Worm (Caenorhabditis elegans) whole organism, L4 larva: ENCODE results near the gene R01H2.8.

Experiments
- F26F4.8 ChIP-seq: fragments of 200-800 bp; sonication (Bioruptor generic); conservative IDR thresholded peaks from 2 replicates; pipeline ENCODE4 v1.3.6; 2022; ENCODE audit warnings: missing genetic modification characterization, missing compliant biosample characterization
- F44E2.7 ChIP-seq: fragments of 200-800 bp; sonication (Bioruptor generic); IDR thresholded peaks from 2 replicates; pipeline ENCODE4 v2.1.2; 2022; ENCODE audit warnings: missing genetic modification characterization, missing compliant biosample characterization
- aha-1 ChIP-seq: fragments of 150-350 bp; peaks from one replicate; lab custom pipeline; 2014; ENCODE audit warnings: missing biosample characterization, missing genetic modification characterization
- aly-2 ChIP-seq: sonication (generic microtip); optimal IDR thresholded peaks from 2 replicates; lab custom pipeline; 2018; ENCODE audit warnings: missing biosample characterization, missing genetic modification characterization
- ama-1 ChIP-seq: fragments of 150-350 bp; optimal IDR thresholded peaks from 2 replicates; lab custom pipeline; 2014; ENCODE audit warnings: inconsistent platforms, mixed read lengths
- dmd-8 ChIP-seq: fragments of 200-800 bp; sonication (Bioruptor generic); IDR thresholded peaks from 2 replicates; pipeline ENCODE4 v1.3.6; 2022; ENCODE audit warnings: missing genetic modification characterization, missing compliant biosample characterization
- unc-62 ChIP-seq, 3 experiments: fragments of 150-350 bp in 1 of 3; sonication (generic microtip); optimal IDR thresholded peaks in 2 of 3; peaks in 1 of 3; 1 replicate in 1 of 3; 2 replicates in 2 of 3; lab custom pipeline; 2014 to 2017; ENCODE audit warnings: missing biosample characterization in 3 of 3, missing genetic modification characterization in 3 of 3, missing genetic modification reagents in 3 of 3, missing genotype in 1 of 3
- zip-2 ChIP-seq: fragments of 150-350 bp; optimal IDR thresholded peaks from 2 replicates; lab custom pipeline; 2014; ENCODE audit warnings: missing biosample characterization, missing genetic modification characterization

DNA sequence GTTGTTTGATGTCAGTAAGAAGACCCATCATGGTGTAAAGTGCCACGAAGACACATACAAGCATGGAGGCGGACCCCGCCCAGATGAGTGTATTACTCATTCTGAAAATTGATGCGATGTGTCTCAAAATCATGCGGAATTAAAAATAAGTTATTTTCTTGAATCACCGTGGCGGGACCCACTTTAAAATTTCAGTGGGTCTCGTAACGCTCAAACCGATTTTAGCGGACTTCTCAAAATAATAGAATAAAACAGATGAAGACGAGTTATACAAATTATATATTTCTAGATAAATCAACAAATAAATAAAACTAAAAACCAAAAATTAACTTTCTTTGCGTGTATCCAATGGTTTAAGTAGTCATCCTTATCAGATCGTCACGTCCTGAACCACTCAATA is 48.4 kb upstream of the R01H2.8 start, which contains the start of gene col-8:
- TF ChIP-seq unc-62 (GFP tag; optimal IDR thresholded peaks at IDR 0.05 in 1 of 2; lab: Kevin White, UChicago), result no peak
- TF ChIP-seq unc-62 (tag; optimal IDR thresholded peaks at IDR 0.05; lab: Kevin White, UChicago), result no peak
- no peak for TF ChIP-seq ama-1 (lab: Kevin White, UChicago)
- no peak for TF ChIP-seq aly-2 (tag; lab: Kevin White, UChicago)
- no peak for TF ChIP-seq F44E2.7
- no peak for TF ChIP-seq F26F4.8 (GFP tag; lab: Robert Waterston, UW)
- no peak for TF ChIP-seq dmd-8 (GFP tag; lab: Robert Waterston, UW)
- no peak for TF ChIP-seq zip-2 (tag; lab: Kevin White, UChicago)
- TF ChIP-seq aha-1, result no peak
